Worm (Caenorhabditis elegans): Measurements from ENCODE around the gene cyp-35B2.

cyp-35B2 gene

DNA sequence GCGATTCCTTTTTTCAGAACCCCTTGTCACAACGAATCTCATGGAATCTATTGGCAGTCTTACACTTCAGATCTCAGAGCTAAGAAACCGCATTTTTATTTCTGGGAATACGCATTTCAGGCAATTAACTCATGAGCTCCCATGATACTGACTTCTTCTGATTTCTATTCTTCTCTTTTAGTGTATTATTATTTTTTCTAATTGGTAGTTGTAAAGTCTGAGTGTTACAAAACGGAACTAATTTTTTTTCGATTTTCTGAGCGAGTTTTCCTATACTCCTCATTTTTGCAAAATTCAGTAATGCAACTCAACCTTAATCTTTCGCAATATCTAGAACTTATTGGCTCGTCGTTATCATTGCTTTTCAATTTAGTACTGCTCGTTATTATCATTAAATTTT, 32.4 kb downstream of the cyp-35B2 start, which contains the start of gene str-82:
Gene str-82, plus strand, starts transcription at position 301 of the 400 bp plus-strand sequence.
- TF ChIP-seq egrh-3 (GFP tag; IDR thresholded peaks at IDR 0.05) (no peak), Y56A3A.18 (GFP tag; IDR thresholded peaks at IDR 0.05) (no peak), B0336.3 (GFP tag; IDR thresholded peaks at IDR 0.05) (no peak), hmg-20 (GFP tag; IDR thresholded peaks at IDR 0.05) (no peak)

ce11 chrV:3976964-3977363, 35.0 kb downstream of the cyp-35B2 start, which contains the start of gene str-83:
Gene str-83 (plus strand): TSS chrV:3977264.
- TF ChIP-seq him-1 (tag; optimal IDR thresholded peaks at IDR 0.05): no peak
- no peak for TF ChIP-seq hsf-1 (GFP tag; IDR thresholded peaks at IDR 0.05)
- no peak for TF ChIP-seq snpc-1.1 (tag; optimal IDR thresholded peaks at IDR 0.05; ENCODE audit: insufficient read depth)
- no peak for TF ChIP-seq nfya-2 (GFP tag; IDR thresholded peaks at IDR 0.05)
- TF ChIP-seq Y56A3A.18 (GFP tag; IDR thresholded peaks at IDR 0.05): no peak
- no peak for TF ChIP-seq zfh-2 (GFP tag; conservative IDR thresholded peaks at IDR 0.05)
- no peak for TF ChIP-seq bed-1 (GFP tag; IDR thresholded peaks at IDR 0.05)
- TF ChIP-seq nhr-120 (GFP tag; IDR thresholded peaks at IDR 0.05): no peak
- no peak for TF ChIP-seq Y95B8A.8 (GFP tag; IDR thresholded peaks at IDR 0.05)
- TF ChIP-seq lin-35 (GFP tag; optimal IDR thresholded peaks at IDR 0.05): no peak
- TF ChIP-seq ceh-91 (GFP tag; IDR thresholded peaks at IDR 0.05): no peak
- TF ChIP-seq madf-6 (GFP tag; IDR thresholded peaks at IDR 0.05): no peak
- TF ChIP-seq ztf-18 (tag; optimal IDR thresholded peaks at IDR 0.05): no peak
- TF ChIP-seq dpl-1 (GFP tag; optimal IDR thresholded peaks at IDR 0.05): no peak
- TF ChIP-seq rec-8 (tag; optimal IDR thresholded peaks at IDR 0.05): no peak
- TF ChIP-seq lsl-1 (GFP tag; optimal IDR thresholded peaks at IDR 0.05): no peak
- no peak for TF ChIP-seq B0336.3 (GFP tag; IDR thresholded peaks at IDR 0.05)
- TF ChIP-seq ZK185.1 (tag; optimal IDR thresholded peaks at IDR 0.05; ENCODE audit: poor library complexity, severe bottlenecking): no peak

DNA sequence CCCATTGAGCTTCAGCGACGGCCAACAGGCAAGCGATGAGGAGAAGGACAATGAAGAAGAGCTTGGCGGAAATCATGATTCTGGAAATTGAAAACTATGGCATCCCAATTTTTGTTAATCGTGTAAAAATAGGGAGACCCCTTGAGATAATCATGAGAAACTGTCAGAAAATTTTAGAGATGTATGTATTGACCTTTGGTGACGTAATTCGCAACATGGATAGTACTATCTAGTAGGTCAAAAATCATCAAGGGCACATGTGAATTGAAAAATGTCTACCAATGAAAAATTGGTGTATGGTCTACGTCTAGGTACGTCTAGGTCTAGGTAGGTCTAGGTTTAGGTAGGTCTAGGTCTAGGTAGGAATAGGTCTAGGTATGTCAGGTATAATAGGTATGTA, 37.1 kb downstream of the cyp-35B2 start, which contains the start of gene nlp-34:
Gene nlp-34, minus strand, starts transcription at position 82 of the 400 bp plus-strand sequence.
- TF ChIP-seq hrde-1 (tag; optimal IDR thresholded peaks at IDR 0.05; ENCODE audit: borderline replicate concordance) (no peak), hlh-26 (GFP tag; conservative IDR thresholded peaks at IDR 0.05) (no peak), K11D2.4 (GFP tag; IDR thresholded peaks at IDR 0.05) (no peak), him-1 (tag; optimal IDR thresholded peaks at IDR 0.05) (no peak), C06A6.2 (GFP tag; conservative IDR thresholded peaks at IDR 0.05) (no peak), pbrm-1 (GFP tag; IDR thresholded peaks at IDR 0.05) (no peak), Y79H2A.3 (GFP tag; conservative IDR thresholded peaks at IDR 0.05) (no peak), tlf-1 (GFP tag; optimal IDR thresholded peaks at IDR 0.05) (no peak), ztf-18 (tag; optimal IDR thresholded peaks at IDR 0.05) (no peak), nfya-2 (GFP tag; IDR thresholded peaks at IDR 0.05) (no peak), aptf-2 (GFP tag; conservative IDR thresholded peaks at IDR 0.05) (no peak)

DNA sequence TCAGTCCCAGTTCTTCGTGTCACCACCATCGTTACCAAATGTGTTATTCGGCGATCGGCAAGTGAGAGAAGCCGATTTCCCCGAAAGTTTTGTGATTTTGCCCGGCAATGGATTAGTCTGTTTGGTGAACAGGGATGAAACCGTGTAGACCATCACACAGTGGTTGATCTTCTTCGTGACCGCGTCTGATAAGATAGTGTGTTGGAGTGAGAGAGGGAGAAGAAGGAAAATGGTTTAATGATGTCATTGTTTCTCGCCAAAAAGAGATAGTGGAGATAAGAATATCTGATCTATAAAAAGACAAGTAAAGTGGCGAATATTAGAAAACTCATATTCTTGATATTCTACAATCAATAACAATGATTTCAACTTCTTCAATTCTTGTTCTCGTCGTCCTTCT, 37.9 kb downstream of the cyp-35B2 start, which contains the start of gene nlp-31:
Gene nlp-31, plus strand, starts transcription at position 237 of the 400 bp plus-strand sequence.
- no peak for TF ChIP-seq xnd-1 (tag; optimal IDR thresholded peaks at IDR 0.05)
- TF ChIP-seq sdz-38 (tag; optimal IDR thresholded peaks at IDR 0.05): no peak
- TF ChIP-seq F33H1.4 (GFP tag; IDR thresholded peaks at IDR 0.05): no peak
- no peak for TF ChIP-seq B0336.3 (GFP tag; IDR thresholded peaks at IDR 0.05)
- no peak for TF ChIP-seq him-1 (tag; optimal IDR thresholded peaks at IDR 0.05)
- no peak for TF ChIP-seq Y67H2A.10 (GFP tag; conservative IDR thresholded peaks at IDR 0.05)
- TF ChIP-seq madf-10 (tag; optimal IDR thresholded peaks at IDR 0.05): no peak
- TF ChIP-seq ZK185.1 (tag; optimal IDR thresholded peaks at IDR 0.05; ENCODE audit: poor library complexity, severe bottlenecking): no peak

All from whole organism, young adult.